Worm (Caenorhabditis elegans) whole organism, L3 larva: ENCODE results near the gene Y73C8C.4.

ENCODE experiments used
- aly-2 ChIP-seq: fragments of 150-350 bp; optimal IDR thresholded peaks from 2 replicates; lab custom pipeline; 2014; ENCODE audit warnings: missing biosample characterization, missing genetic modification characterization
- ama-1 ChIP-seq: fragments of 150-350 bp; optimal IDR thresholded peaks from 2 replicates; lab custom pipeline; 2018
- elt-3 ChIP-seq, 3 experiments: fragments of 150-350 bp in 1 of 3; sonication (generic microtip) in 2 of 3; optimal IDR thresholded peaks; 2 replicates in 2 of 3; 4 replicates in 1 of 3; lab custom pipeline; 2014 to 2017; ENCODE audit warnings: missing biosample characterization in 3 of 3, missing genetic modification characterization in 3 of 3
- fos-1 ChIP-seq: fragments of 150-350 bp; optimal IDR thresholded peaks from 2 replicates; lab custom pipeline; 2014; ENCODE audit warnings: missing biosample characterization, missing genetic modification characterization
- lin-15B ChIP-seq: fragments of 150-350 bp; optimal IDR thresholded peaks from 2 replicates; lab custom pipeline; 2014; ENCODE audit warnings: missing biosample characterization, missing genetic modification characterization
- nhr-12 ChIP-seq: fragments of 150-350 bp; optimal IDR thresholded peaks from 2 replicates; lab custom pipeline; 2014; ENCODE audit warnings: missing biosample characterization, missing genetic modification characterization
- nhr-25 ChIP-seq: sonication (generic microtip); optimal IDR thresholded peaks from 2 replicates; lab custom pipeline; 2017; ENCODE audit warnings: missing biosample characterization, missing genetic modification characterization
- nhr-28 ChIP-seq: fragments of 150-350 bp; optimal IDR thresholded peaks from 2 replicates; lab custom pipeline; 2014; ENCODE audit warnings: missing biosample characterization, missing genetic modification characterization
- pha-4 ChIP-seq: fragments of 150-350 bp; optimal IDR thresholded peaks from 2 replicates; lab custom pipeline; 2014; ENCODE audit warnings: missing biosample characterization, missing genetic modification reagents, missing genetic modification characterization
- sea-2 ChIP-seq: fragments of 150-350 bp; sonication (generic microtip); optimal IDR thresholded peaks from 4 replicates; lab custom pipeline; 2014; ENCODE audit warnings: missing biosample characterization, missing genetic modification reagents, missing genetic modification characterization
- tbx-2 ChIP-seq: sonication (generic microtip); optimal IDR thresholded peaks from 2 replicates; lab custom pipeline; 2016; ENCODE audit warnings: mild to moderate bottlenecking, missing genetic modification characterization, missing compliant biosample characterization
- unc-39 ChIP-seq: sonication (generic microtip); optimal IDR thresholded peaks from 4 replicates; lab custom pipeline; 2017; ENCODE audit warnings: missing biosample characterization, missing genetic modification characterization
- unc-62 ChIP-seq: fragments of 150-350 bp; sonication (generic microtip); optimal IDR thresholded peaks from 4 replicates; lab custom pipeline; 2014; ENCODE audit warnings: missing biosample characterization, missing genetic modification reagents, missing genetic modification characterization
- zag-1 ChIP-seq: fragments of 150-350 bp; optimal IDR thresholded peaks from 2 replicates; lab custom pipeline; 2014; ENCODE audit warnings: missing biosample characterization, missing genetic modification characterization

ce11 chrV:3113751-3114150, 11.8 kb upstream of the Y73C8C.4 start, which contains the start of gene Y73C8C.8:
- TF ChIP-seq zag-1 (tag; lab: Kevin White, UChicago) (no peak), tbx-2 (tag; lab: Kevin White, UChicago) (no peak), unc-62 (GFP tag; lab: Kevin White, UChicago) (no peak), ama-1 (no peak), aly-2 (tag; lab: Kevin White, UChicago) (no peak), lin-15B (tag; lab: Kevin White, UChicago) (no peak), elt-3 (tag; optimal IDR thresholded peaks at IDR 0.05; lab: Kevin White, UChicago) (no peak), nhr-25 (no peak), unc-39 (tag; lab: Kevin White, UChicago) (no peak), sea-2 (GFP tag; lab: Kevin White, UChicago) (no peak), nhr-12 (tag; lab: Kevin White, UChicago) (no peak), fos-1 (tag; lab: Kevin White, UChicago) (no peak), pha-4 (tag; lab: Kevin White, UChicago) (no peak), nhr-28 (tag; lab: Kevin White, UChicago) (no peak)
